Worm (Caenorhabditis elegans) whole organism, L1 larva: ENCODE measurements around the gene sec-22.

Source experiments
- C04F5.9 ChIP-seq: sonication (generic microtip); optimal IDR thresholded peaks from 2 replicates; lab custom pipeline; 2016; ENCODE audit warnings: missing genetic modification characterization, missing compliant biosample characterization
- Y116A8C.19 ChIP-seq: sonication (generic microtip); optimal IDR thresholded peaks from 2 replicates; lab custom pipeline; 2016; ENCODE audit warnings: missing compliant biosample characterization, missing genetic modification characterization, borderline replicate concordance
- alr-1 ChIP-seq: fragments of 200-800 bp; sonication (Bioruptor generic); optimal IDR thresholded peaks from 2 replicates; lab custom pipeline; 2018; ENCODE audit warnings: borderline replicate concordance, mild to moderate bottlenecking, missing genetic modification characterization, missing compliant biosample characterization
- ama-1 ChIP-seq: fragments of 150-350 bp; optimal IDR thresholded peaks from 2 replicates; lab custom pipeline; 2014
- blmp-1 ChIP-seq: fragments of 150-350 bp; optimal IDR thresholded peaks from 2 replicates; lab custom pipeline; 2014; ENCODE audit warnings: missing biosample characterization, missing genetic modification characterization
- ceh-82 ChIP-seq, 3 experiments: fragments of 150-350 bp in 1 of 3; sonication (generic microtip) in 2 of 3; optimal IDR thresholded peaks; 2 replicates each; lab custom pipeline; 2014 to 2017; ENCODE audit warnings: missing biosample characterization in 3 of 3, missing genetic modification characterization in 3 of 3
- ceh-88 ChIP-seq: fragments of 200-800 bp; sonication (Bioruptor generic); IDR thresholded peaks from 2 replicates; pipeline ENCODE4 v1.3.6; 2022; ENCODE audit warnings: missing genetic modification characterization, missing compliant biosample characterization
- ces-1 ChIP-seq: fragments of 150-350 bp; optimal IDR thresholded peaks from 2 replicates; lab custom pipeline; 2014; ENCODE audit warnings: missing biosample characterization, missing genetic modification reagents, missing genetic modification characterization
- dsc-1 ChIP-seq: sonication (generic microtip); optimal IDR thresholded peaks from 2 replicates; lab custom pipeline; 2016; ENCODE audit warnings: mild to moderate bottlenecking, missing genetic modification characterization, missing compliant biosample characterization
- elt-3 ChIP-seq, 6 experiments: fragments of 150-350 bp in 1 of 6; sonication (generic microtip); optimal IDR thresholded peaks; 2 replicates each; lab custom pipeline; 2017 to 2018; ENCODE audit warnings: missing biosample characterization in 6 of 6, missing genetic modification characterization in 6 of 6, inconsistent platforms in 1 of 6
- fkh-10 ChIP-seq: sonication (generic microtip); optimal IDR thresholded peaks from 2 replicates; lab custom pipeline; 2017; ENCODE audit warnings: missing biosample characterization, missing genetic modification reagents, missing genetic modification characterization
- fkh-4 ChIP-seq: sonication (generic microtip); optimal IDR thresholded peaks from 2 replicates; lab custom pipeline; 2016; ENCODE audit warnings: missing compliant biosample characterization, missing genetic modification characterization, borderline replicate concordance
- fos-1 ChIP-seq: fragments of 150-350 bp; optimal IDR thresholded peaks from 2 replicates; lab custom pipeline; 2014; ENCODE audit warnings: missing biosample characterization, missing genetic modification characterization
- hlh-4 ChIP-seq: sonication (generic microtip); optimal IDR thresholded peaks from 2 replicates; lab custom pipeline; 2016; ENCODE audit warnings: mild to moderate bottlenecking, missing genetic modification characterization, missing compliant biosample characterization
- isw-1 ChIP-seq: fragments of 200-800 bp; sonication (Bioruptor generic); IDR thresholded peaks from 2 replicates; pipeline ENCODE4 v1.3.6; 2022; ENCODE audit warnings: missing genetic modification characterization, missing compliant biosample characterization
- lin-14 ChIP-seq: fragments of 200-800 bp; sonication (Bioruptor generic); optimal IDR thresholded peaks from 2 replicates; lab custom pipeline; 2018; ENCODE audit warnings: mild to moderate bottlenecking, missing genetic modification characterization, moderate library complexity, missing compliant biosample characterization
- lin-35 ChIP-seq, 2 experiments: fragments of 150-350 bp; optimal IDR thresholded peaks; 2 replicates each; lab custom pipeline; 2014; ENCODE audit warnings: missing biosample characterization in 2 of 2, missing genetic modification characterization in 2 of 2, missing genetic modification reagents in 2 of 2
- lir-3 ChIP-seq: sonication (generic microtip); optimal IDR thresholded peaks from 2 replicates; lab custom pipeline; 2016; ENCODE audit warnings: mild to moderate bottlenecking, missing genetic modification characterization, moderate library complexity, missing compliant biosample characterization; ENCODE audit not compliant: poor library complexity
- lsy-2 ChIP-seq, 2 experiments: fragments of 150-350 bp; optimal IDR thresholded peaks; 2 replicates each; lab custom pipeline; 2014; ENCODE audit warnings: missing biosample characterization in 2 of 2, missing genetic modification characterization in 2 of 2
- mab-9 ChIP-seq: fragments of 200-800 bp; sonication (Bioruptor generic); IDR thresholded peaks from 2 replicates; pipeline ENCODE4 v1.3.6; 2022; ENCODE audit warnings: missing genetic modification reagents, missing genetic modification characterization, missing compliant biosample characterization
- mep-1 ChIP-seq: fragments of 150-350 bp; optimal IDR thresholded peaks from 2 replicates; lab custom pipeline; 2014; ENCODE audit warnings: missing biosample characterization, missing genetic modification characterization
- nhr-12 ChIP-seq: sonication (generic microtip); optimal IDR thresholded peaks from 2 replicates; lab custom pipeline; 2017; ENCODE audit warnings: missing biosample characterization, missing genetic modification characterization
- nhr-237 ChIP-seq: fragments of 150-350 bp; optimal IDR thresholded peaks from 2 replicates; lab custom pipeline; 2014; ENCODE audit warnings: missing biosample characterization, missing genetic modification characterization
- nhr-47 ChIP-seq: sonication (generic microtip); optimal IDR thresholded peaks from 2 replicates; lab custom pipeline; 2016; ENCODE audit warnings: mild to moderate bottlenecking, missing genetic modification characterization, moderate library complexity, missing compliant biosample characterization
- nhr-71 ChIP-seq: sonication (generic microtip); optimal IDR thresholded peaks from 2 replicates; lab custom pipeline; 2016; ENCODE audit warnings: mild to moderate bottlenecking, missing genetic modification characterization, moderate library complexity, missing compliant biosample characterization
- nhr-76 ChIP-seq: sonication (generic microtip); optimal IDR thresholded peaks from 2 replicates; lab custom pipeline; 2017; ENCODE audit warnings: missing biosample characterization, missing genetic modification characterization
- nhr-84 ChIP-seq: sonication (generic microtip); optimal IDR thresholded peaks from 2 replicates; lab custom pipeline; 2017; ENCODE audit warnings: missing biosample characterization, missing genetic modification characterization
- pax-3 ChIP-seq: fragments of 200-800 bp; sonication (Bioruptor generic); optimal IDR thresholded peaks from 2 replicates; lab custom pipeline; 2018; ENCODE audit warnings: mild to moderate bottlenecking, missing genetic modification characterization, moderate library complexity, missing compliant biosample characterization
- rnt-1 ChIP-seq: sonication (generic microtip); optimal IDR thresholded peaks from 2 replicates; lab custom pipeline; 2016; ENCODE audit warnings: mild to moderate bottlenecking, missing genetic modification characterization, moderate library complexity, missing compliant biosample characterization
- skn-1 ChIP-seq: fragments of 150-350 bp; optimal IDR thresholded peaks from 2 replicates; lab custom pipeline; 2014; ENCODE audit warnings: missing biosample characterization, missing genetic modification characterization
- snu-23 ChIP-seq: sonication (generic microtip); optimal IDR thresholded peaks from 2 replicates; lab custom pipeline; 2016; ENCODE audit warnings: missing genetic modification characterization, missing compliant biosample characterization
- sup-37 ChIP-seq: fragments of 200-800 bp; sonication (Bioruptor generic); optimal IDR thresholded peaks from 2 replicates; lab custom pipeline; 2018; ENCODE audit warnings: mild to moderate bottlenecking, missing genetic modification characterization, missing compliant biosample characterization
- swsn-7 ChIP-seq: sonication (generic microtip); optimal IDR thresholded peaks from 2 replicates; lab custom pipeline; 2016; ENCODE audit warnings: missing genetic modification characterization, missing compliant biosample characterization
- tbx-2 ChIP-seq: sonication (generic microtip); optimal IDR thresholded peaks from 2 replicates; lab custom pipeline; 2016; ENCODE audit warnings: missing genetic modification characterization, missing compliant biosample characterization
- unc-130 ChIP-seq: fragments of 150-350 bp; optimal IDR thresholded peaks from 2 replicates; lab custom pipeline; 2017; ENCODE audit warnings: missing biosample characterization, missing genetic modification characterization, inconsistent platforms
- unc-86 ChIP-seq: sonication (generic microtip); optimal IDR thresholded peaks from 2 replicates; lab custom pipeline; 2016; ENCODE audit warnings: missing genetic modification characterization, missing compliant biosample characterization
- vab-15 ChIP-seq: sonication (generic microtip); optimal IDR thresholded peaks from 2 replicates; lab custom pipeline; 2017; ENCODE audit warnings: missing genotype, mild to moderate bottlenecking, missing genetic modification characterization, missing compliant biosample characterization
- xbp-1 ChIP-seq: sonication (generic microtip); optimal IDR thresholded peaks from 2 replicates; lab custom pipeline; 2016; ENCODE audit warnings: missing genetic modification characterization, missing compliant biosample characterization
- ztf-4 ChIP-seq: fragments of 150-350 bp; optimal IDR thresholded peaks from 2 replicates; lab custom pipeline; 2014; ENCODE audit warnings: missing biosample characterization, missing genetic modification characterization

Gene sec-22

ce11 chrX:1060705-1061104 is 25.4 kb downstream of the sec-22 start:
- TF ChIP-seq nhr-84 (tag; lab: Kevin White, UChicago) (no peak), fos-1 (no peak), lin-14 (peak; percentile 56), lir-3 (tag; lab: Kevin White, UChicago) (no peak), tbx-2 (tag; lab: Kevin White, UChicago) (peak; percentile 0), unc-86 (peak; percentile 27), ceh-82 (tag; optimal IDR thresholded peaks at IDR 0.05; lab: Kevin White, UChicago) (peak in 1 of 3 experiments; percentile 23), ceh-88 (GFP tag; lab: Robert Waterston, UW) (no peak), nhr-71 (tag; lab: Kevin White, UChicago) (peak; percentile 7)

ce11 chrX:1062403-1063073 is 27.2 kb downstream of the sec-22 start, which contains the start of gene unc-1:
unc-1 (minus strand) TSS chrX:1062453.
- TF ChIP-seq Y116A8C.19 (tag; lab: Kevin White, UChicago), result no peak
- peak; percentile 15 for TF ChIP-seq snu-23 (GFP tag; lab: Kevin White, UChicago)
- TF ChIP-seq ces-1 (GFP tag; lab: Kevin White, UChicago), result peak; percentile 62
- TF ChIP-seq swsn-7 (tag; lab: Kevin White, UChicago), result peak; percentile 24
- TF ChIP-seq ceh-82 (tag; optimal IDR thresholded peaks at IDR 0.05; lab: Kevin White, UChicago), result peak in 1 of 3 experiments; percentile 55
- peak; percentile 13 to 37 for TF ChIP-seq lsy-2 (tag; optimal IDR thresholded peaks at IDR 0.05; lab: Kevin White, UChicago)
- no peak for TF ChIP-seq elt-3 (tag; optimal IDR thresholded peaks at IDR 0.05; lab: Kevin White, UChicago)
- no peak for TF ChIP-seq mab-9
- no peak for TF ChIP-seq xbp-1 (tag; lab: Kevin White, UChicago)
- TF ChIP-seq sup-37 (GFP tag; lab: Kevin White, UChicago), result no peak
- no peak for TF ChIP-seq ceh-88 (GFP tag; lab: Robert Waterston, UW)
- no peak for TF ChIP-seq fkh-4 (tag; lab: Kevin White, UChicago)
- TF ChIP-seq tbx-2 (tag; lab: Kevin White, UChicago), result peak; percentile 12
- TF ChIP-seq pax-3, result no peak
- peak; percentile 31 for TF ChIP-seq nhr-47 (tag; lab: Kevin White, UChicago)
- peak; percentile 36 for TF ChIP-seq fkh-10 (GFP tag; lab: Kevin White, UChicago)
- no peak for TF ChIP-seq nhr-237 (tag; lab: Kevin White, UChicago)
- TF ChIP-seq ztf-4, result no peak
- TF ChIP-seq unc-86, result peak; percentile 31
- TF ChIP-seq dsc-1 (tag; lab: Kevin White, UChicago), result peak; percentile 21
- TF ChIP-seq nhr-76 (tag; lab: Kevin White, UChicago), result no peak
- TF ChIP-seq blmp-1 (tag; lab: Kevin White, UChicago), result no peak
- TF ChIP-seq nhr-12 (tag; lab: Kevin White, UChicago), result no peak
- peak; percentile 25 for TF ChIP-seq rnt-1
- no peak for TF ChIP-seq lin-35 (GFP tag; optimal IDR thresholded peaks at IDR 0.05; lab: Kevin White, UChicago)
- TF ChIP-seq alr-1 (tag; lab: Kevin White, UChicago), result no peak
- no peak for TF ChIP-seq unc-130
- TF ChIP-seq nhr-71 (tag; lab: Kevin White, UChicago), result peak; percentile 28
- no peak for TF ChIP-seq hlh-4 (tag; lab: Kevin White, UChicago)
- TF ChIP-seq isw-1 (GFP tag; lab: Robert Waterston, UW), result no peak
- peak; percentile 87 for TF ChIP-seq lin-14
- TF ChIP-seq ama-1 (lab: Kevin White, UChicago), result no peak
- TF ChIP-seq skn-1 (tag; lab: Kevin White, UChicago), result peak; percentile 17
- peak; percentile 37 for TF ChIP-seq mep-1 (tag; lab: Kevin White, UChicago)
- no peak for TF ChIP-seq vab-15 (tag; lab: Kevin White, UChicago)
- TF ChIP-seq C04F5.9 (tag; lab: Kevin White, UChicago), result no peak
- TF ChIP-seq, all 84 proteins: peak for 15
